Fruit fly (Drosophila melanogaster): ENCODE data around the gene Dph4.

Dph4 gene

dm6 chr3R:5608422-5608821 is 15.5 kb downstream of the Dph4 start (continued):
- no peak for TF ChIP-seq CG16813 (GFP tag; IDR thresholded peaks at IDR 0.05; ENCODE audit: partially characterized antibody)
- TF ChIP-seq CG18619 (GFP tag; optimal IDR thresholded peaks at IDR 0.05) = no peak
- no peak for TF ChIP-seq Sin3A (optimal IDR thresholded peaks at IDR 0.05)

dm6 chr3R:5606477-5606876 is 17.4 kb downstream of the Dph4 start, which contains the start of gene asl:
Gene asl, minus strand, starts transcription at chr3R:5606543.
- peak; percentile 68 for TF ChIP-seq Nf-YC (tag; optimal IDR thresholded peaks at IDR 0.05)
- TF ChIP-seq da (GFP tag; optimal IDR thresholded peaks at IDR 0.05) = no peak
- TF ChIP-seq CG1647 (GFP tag; optimal IDR thresholded peaks at IDR 0.05) = peak; percentile 56
- TF ChIP-seq BtbVII (GFP tag; optimal IDR thresholded peaks at IDR 0.05) = peak; percentile 42
- no peak for TF ChIP-seq CG43689 (GFP tag; IDR thresholded peaks at IDR 0.05)
- peak; percentile 78 for TF ChIP-seq grau (tag; optimal IDR thresholded peaks at IDR 0.05)
- peak; percentile 60 for TF ChIP-seq Fer3 (tag; optimal IDR thresholded peaks at IDR 0.05)
- TF ChIP-seq CG17802 (tag; optimal IDR thresholded peaks at IDR 0.05) = peak; percentile 90
- TF ChIP-seq CG3726 (GFP tag; IDR thresholded peaks at IDR 0.05) = no peak
- TF ChIP-seq CG12391 (tag; optimal IDR thresholded peaks at IDR 0.05) = peak; percentile 78
- no peak for TF ChIP-seq odd (GFP tag; optimal IDR thresholded peaks at IDR 0.05)
- peak; percentile 47 for TF ChIP-seq Deaf1 (tag; optimal IDR thresholded peaks at IDR 0.05)
- TF ChIP-seq Mrtf (GFP tag; IDR thresholded peaks at IDR 0.05) = 0 out of 3 replicates have a peak, but pooled peaks have one; percentile 29
- TF ChIP-seq Bteb2 (GFP tag; optimal IDR thresholded peaks at IDR 0.05) = no peak
- TF ChIP-seq CG14860 (GFP tag; IDR thresholded peaks at IDR 0.05; ENCODE audit: partially characterized antibody) = no peak
- peak; percentile 34 for TF ChIP-seq CG16863 (GFP tag; optimal IDR thresholded peaks at IDR 0.05)
- peak; percentile 32 for TF ChIP-seq CG12744 (GFP tag; optimal IDR thresholded peaks at IDR 0.05)
- TF ChIP-seq pita (GFP tag; optimal IDR thresholded peaks at IDR 0.05) = no peak
- peak; percentile 64 for TF ChIP-seq Hsf (GFP tag; optimal IDR thresholded peaks at IDR 0.05)
- TF ChIP-seq ttk (GFP tag; IDR thresholded peaks at IDR 0.05) = no peak
- TF ChIP-seq Chrac-16 (GFP tag; optimal IDR thresholded peaks at IDR 0.05) = peak; percentile 55
- peak; percentile 79 for TF ChIP-seq gem (tag; optimal IDR thresholded peaks at IDR 0.05)
- peak; percentile 59 for TF ChIP-seq CG17912 (GFP tag; optimal IDR thresholded peaks at IDR 0.05)
- peak; percentile 11 for TF ChIP-seq CG9609 (GFP tag; optimal IDR thresholded peaks at IDR 0.05)
- TF ChIP-seq Ptx1 (GFP tag; IDR thresholded peaks at IDR 0.05) = peak; percentile 65
- TF ChIP-seq CG16813 (GFP tag; IDR thresholded peaks at IDR 0.05; ENCODE audit: partially characterized antibody) = peak; percentile 39; the same call in 1 of the 3 replicates
- no peak for TF ChIP-seq maf-S (GFP tag; optimal IDR thresholded peaks at IDR 0.05)
- no peak for TF ChIP-seq tna (GFP tag; IDR thresholded peaks at IDR 0.05; ENCODE audit: partially characterized antibody)
- TF ChIP-seq dmrt11E (tag; optimal IDR thresholded peaks at IDR 0.05) = peak; percentile 65
- peak; percentile 54 for TF ChIP-seq disco-r (GFP tag; optimal IDR thresholded peaks at IDR 0.05)
- TF ChIP-seq Dek (tag; optimal IDR thresholded peaks at IDR 0.05) = peak; percentile 7
- peak; percentile 68 for TF ChIP-seq Fer1 (GFP tag; optimal IDR thresholded peaks at IDR 0.05)
- TF ChIP-seq CG30403 (GFP tag; optimal IDR thresholded peaks at IDR 0.05) = peak; percentile 69
- TF ChIP-seq CG4360 (GFP tag; IDR thresholded peaks at IDR 0.05) = no peak
- TF ChIP-seq CG15601 (tag; optimal IDR thresholded peaks at IDR 0.05) = peak; percentile 70
- peak; percentile 96 for TF ChIP-seq ssp (GFP tag; IDR thresholded peaks at IDR 0.05)
- TF ChIP-seq lilli (GFP tag; optimal IDR thresholded peaks at IDR 0.05) = peak; percentile 76
- no peak for TF ChIP-seq Neu2 (GFP tag; optimal IDR thresholded peaks at IDR 0.05; ENCODE audit: borderline replicate concordance)
- 0 out of 3 replicates have a peak, but pooled peaks have one; percentile 50 for TF ChIP-seq gce (GFP tag; IDR thresholded peaks at IDR 0.05)
- TF ChIP-seq jumu (GFP tag; optimal IDR thresholded peaks at IDR 0.05) = peak; percentile 30
- TF ChIP-seq CG11085 (GFP tag; IDR thresholded peaks at IDR 0.05) = peak; percentile 54; the same call in 1 of the 2 replicates
- TF ChIP-seq Xrp1 (GFP tag; IDR thresholded peaks at IDR 0.05) = peak; percentile 56
- peak; percentile 4 for TF ChIP-seq CG12942 (GFP tag; optimal IDR thresholded peaks at IDR 0.05)
- TF ChIP-seq Sry-β (GFP tag; optimal IDR thresholded peaks at IDR 0.05) = peak; percentile 19
- TF ChIP-seq CG17359 (tag; optimal IDR thresholded peaks at IDR 0.05) = peak; percentile 70
- TF ChIP-seq CG18619 (GFP tag; optimal IDR thresholded peaks at IDR 0.05) = peak; percentile 56
- peak; percentile 18; the same call in 1 of the 3 replicates for TF ChIP-seq croc (GFP tag; conservative IDR thresholded peaks at IDR 0.05)
- TF ChIP-seq CG17612 (GFP tag; IDR thresholded peaks at IDR 0.05) = no peak
